Fruit fly (Drosophila melanogaster) whole organism, embryonic: ENCODE results near the gene Indy-2.

Experiments used
- Bgb ChIP-seq: fragments of 200-800 bp; sonication (Bioruptor generic); IDR thresholded peaks from 2 replicates; pipeline ENCODE4 v1.3.6; 2022; ENCODE audit warnings: missing biosample characterization, missing genetic modification characterization; ENCODE audit not compliant: partially characterized antibody
- Blimp-1 ChIP-seq: fragments of 200-800 bp; sonication (Bioruptor generic); optimal IDR thresholded peaks from 3 replicates; lab custom pipeline; 2018; ENCODE audit warnings: missing biosample characterization, missing genetic modification characterization, mild to moderate bottlenecking, moderate library complexity, missing genetic modification reagents
- CG11695 ChIP-seq: fragments of 200-800 bp; sonication (Bioruptor generic); IDR thresholded peaks from 3 replicates; pipeline ENCODE4 v1.3.6; 2022; ENCODE audit warnings: missing biosample characterization, missing genetic modification characterization
- CG18476 ChIP-seq: fragments of 200-800 bp; sonication (Bioruptor generic); optimal IDR thresholded peaks from 2 replicates; lab custom pipeline; 2016; ENCODE audit warnings: missing biosample characterization, mild to moderate bottlenecking, missing genetic modification characterization
- CG2199 ChIP-seq: fragments of 200-800 bp; sonication (Bioruptor generic); IDR thresholded peaks from 3 replicates; pipeline ENCODE4 v1.3.6; 2022; ENCODE audit warnings: missing biosample characterization, missing genetic modification characterization
- CG2678 ChIP-seq: fragments of 200-800 bp; sonication (Bioruptor generic); optimal IDR thresholded peaks from 3 replicates; lab custom pipeline; 2019; ENCODE audit warnings: missing biosample characterization, mild to moderate bottlenecking, missing genetic modification characterization, moderate library complexity
- CG2875 ChIP-seq: fragments of 200-800 bp; sonication (Bioruptor generic); optimal IDR thresholded peaks from 2 replicates; lab custom pipeline; 2017; ENCODE audit warnings: missing biosample characterization, mild to moderate bottlenecking, missing genetic modification characterization, missing genetic modification reagents
- CG31441 ChIP-seq: fragments of 200-800 bp; sonication (Bioruptor generic); IDR thresholded peaks from 2 replicates; pipeline ENCODE4 v1.3.6; 2022; ENCODE audit warnings: missing biosample characterization, missing genetic modification characterization
- CG4360 ChIP-seq: fragments of 200-800 bp; sonication (Bioruptor generic); IDR thresholded peaks from 2 replicates; pipeline ENCODE4 v1.3.6; 2022; ENCODE audit warnings: missing biosample characterization, missing genetic modification characterization
- CG7372 ChIP-seq: fragments of 200-800 bp; sonication (Bioruptor generic); IDR thresholded peaks from 2 replicates; pipeline ENCODE4 v1.3.6; 2022; ENCODE audit warnings: missing biosample characterization, missing genetic modification characterization
- CG8765 ChIP-seq: fragments of 200-800 bp; sonication (Bioruptor generic); IDR thresholded peaks from 2 replicates; pipeline ENCODE4 v1.3.6; 2022; ENCODE audit warnings: missing biosample characterization, missing genetic modification characterization
- D19A ChIP-seq: fragments of 200-800 bp; optimal IDR thresholded peaks from 3 replicates; lab custom pipeline; 2019; ENCODE audit warnings: missing biosample characterization, mild to moderate bottlenecking, missing genetic modification characterization, moderate library complexity
- Dbx ChIP-seq: fragments of 200-800 bp; sonication (Bioruptor generic); IDR thresholded peaks from 3 replicates; pipeline ENCODE4 v1.3.6; 2022; ENCODE audit warnings: missing biosample characterization, missing genetic modification characterization
- Dref ChIP-seq: fragments of 200-800 bp; sonication (Bioruptor generic); IDR thresholded peaks from 2 replicates; pipeline ENCODE4 v1.3.6; 2022; ENCODE audit warnings: missing biosample characterization, missing genetic modification characterization
- Eip74EF ChIP-seq, 2 experiments: fragments of 200-800 bp in 1 of 2; fragments of >200 bp in 1 of 2; sonication (Bioruptor generic) in 1 of 2; optimal IDR thresholded peaks; 2 replicates each; lab custom pipeline; 2017 to 2019; ENCODE audit warnings: missing biosample characterization in 2 of 2, missing genetic modification characterization in 2 of 2, mild to moderate bottlenecking in 1 of 2, moderate library complexity in 1 of 2
- Ets65A ChIP-seq: fragments of 200-800 bp; sonication (Bioruptor generic); peaks from one replicate; lab custom pipeline; 2016; ENCODE audit warnings: missing biosample characterization, missing genetic modification characterization
- Hmx ChIP-seq: fragments of 200-800 bp; sonication (Bioruptor generic); optimal IDR thresholded peaks from 2 replicates; lab custom pipeline; 2016; ENCODE audit warnings: missing biosample characterization, missing genetic modification characterization
- Kr ChIP-seq: fragments of 200-800 bp; sonication (Bioruptor generic); optimal IDR thresholded peaks from 2 replicates; lab custom pipeline; 2017; ENCODE audit warnings: missing biosample characterization, mild to moderate bottlenecking, missing genetic modification characterization
- Lim3 ChIP-seq: fragments of 200-800 bp; sonication (Bioruptor generic); IDR thresholded peaks from 2 replicates; pipeline ENCODE4 v1.3.6; 2022; ENCODE audit warnings: missing biosample characterization, missing genetic modification characterization
- Pdp1 ChIP-seq, 2 experiments: fragments of 200-800 bp; sonication (Bioruptor generic); optimal IDR thresholded peaks; 3 replicates each; lab custom pipeline; 2016; ENCODE audit warnings: missing biosample characterization in 2 of 2, missing genetic modification characterization in 2 of 2, mild to moderate bottlenecking in 1 of 2, moderate library complexity in 1 of 2
- Vsx1 ChIP-seq: fragments of 200-800 bp; sonication (Bioruptor generic); optimal IDR thresholded peaks from 2 replicates; lab custom pipeline; 2017; ENCODE audit warnings: missing biosample characterization, mild to moderate bottlenecking, missing genetic modification characterization, missing genetic modification reagents
- abd-A ChIP-seq: fragments of 200-800 bp; sonication (Bioruptor generic); optimal IDR thresholded peaks from 3 replicates; lab custom pipeline; 2019; ENCODE audit warnings: missing biosample characterization, mild to moderate bottlenecking, missing genetic modification characterization, moderate library complexity
- ash1 ChIP-seq: fragments of 200-800 bp; sonication (Bioruptor generic); optimal IDR thresholded peaks from 2 replicates; lab custom pipeline; 2018; ENCODE audit warnings: missing biosample characterization, mild to moderate bottlenecking, missing genetic modification characterization
- ci ChIP-seq: fragments of 200-800 bp; sonication (Bioruptor generic); IDR thresholded peaks from 3 replicates; pipeline ENCODE4 v1.3.6; 2022; ENCODE audit warnings: missing biosample characterization, missing genetic modification characterization
- danr ChIP-seq: fragments of 200-800 bp; sonication (Bioruptor generic); IDR thresholded peaks from 2 replicates; pipeline ENCODE4 v1.3.6; 2022; ENCODE audit warnings: missing biosample characterization, missing genetic modification characterization
- dmrt11E ChIP-seq: fragments of 200-800 bp; sonication (Bioruptor generic); optimal IDR thresholded peaks from 3 replicates; lab custom pipeline; 2018; ENCODE audit warnings: missing biosample characterization, mild to moderate bottlenecking, missing genetic modification characterization, moderate library complexity
- eyg ChIP-seq: fragments of 200-800 bp; sonication (Bioruptor generic); optimal IDR thresholded peaks from 3 replicates; lab custom pipeline; 2016; ENCODE audit warnings: missing biosample characterization, missing genetic modification characterization
- gem ChIP-seq: fragments of 200-800 bp; sonication (Bioruptor generic); optimal IDR thresholded peaks from 2 replicates; lab custom pipeline; 2019; ENCODE audit warnings: missing biosample characterization, mild to moderate bottlenecking, missing genetic modification characterization, moderate library complexity
- gt ChIP-seq: fragments of 200-800 bp; sonication (Bioruptor generic); IDR thresholded peaks from 2 replicates; pipeline ENCODE4 v1.3.6; 2022; ENCODE audit warnings: missing biosample characterization, missing genetic modification characterization
- hbn ChIP-seq: fragments of 200-800 bp; sonication (Bioruptor generic); IDR thresholded peaks from 2 replicates; pipeline ENCODE4 v1.3.6; 2022; ENCODE audit warnings: missing biosample characterization, missing genetic modification characterization; ENCODE audit not compliant: partially characterized antibody
- insv ChIP-seq, 2 experiments: fragments of 200-800 bp; sonication (Bioruptor generic); optimal IDR thresholded peaks; 3 replicates each; lab custom pipeline; 2016 to 2018; ENCODE audit warnings: missing biosample characterization in 2 of 2, missing genetic modification characterization in 2 of 2
- jing ChIP-seq: fragments of 200-800 bp; sonication (Bioruptor generic); optimal IDR thresholded peaks from 2 replicates; lab custom pipeline; 2018; ENCODE audit warnings: missing biosample characterization, mild to moderate bottlenecking, missing genetic modification characterization
- kah ChIP-seq: fragments of 200-800 bp; sonication (Bioruptor generic); optimal IDR thresholded peaks from 2 replicates; lab custom pipeline; 2018; ENCODE audit warnings: missing biosample characterization, mild to moderate bottlenecking, missing genetic modification characterization
- kni ChIP-seq: fragments of 200-800 bp; sonication (Bioruptor generic); optimal IDR thresholded peaks from 3 replicates; lab custom pipeline; 2017; ENCODE audit warnings: mild to moderate bottlenecking, missing biosample characterization, missing genetic modification reagents, missing genetic modification characterization
- maf-S ChIP-seq: fragments of 200-800 bp; sonication (Bioruptor generic); optimal IDR thresholded peaks from 2 replicates; lab custom pipeline; 2016; ENCODE audit warnings: missing biosample characterization, missing genetic modification characterization
- odd ChIP-seq: fragments of 200-800 bp; sonication (Bioruptor generic); optimal IDR thresholded peaks from 2 replicates; lab custom pipeline; 2017; ENCODE audit warnings: missing biosample characterization, mild to moderate bottlenecking, missing genetic modification characterization
- onecut ChIP-seq: fragments of 200-800 bp; sonication (Bioruptor generic); IDR thresholded peaks from 2 replicates; pipeline ENCODE4 v1.3.6; 2022; ENCODE audit warnings: missing biosample characterization, missing genetic modification characterization
- pfk ChIP-seq: fragments of 200-800 bp; sonication (Bioruptor generic); optimal IDR thresholded peaks from 2 replicates; lab custom pipeline; 2018; ENCODE audit warnings: missing biosample characterization, mild to moderate bottlenecking, missing genetic modification characterization, moderate library complexity
- pho ChIP-seq: fragments of 200-800 bp; sonication (Bioruptor generic); optimal IDR thresholded peaks from 2 replicates; lab custom pipeline; 2016; ENCODE audit warnings: missing biosample characterization, missing genetic modification characterization
- repo ChIP-seq: fragments of 200-800 bp; sonication (Bioruptor generic); optimal IDR thresholded peaks from 2 replicates; lab custom pipeline; 2016; ENCODE audit warnings: missing biosample characterization, missing genetic modification characterization
- run ChIP-seq: fragments of 200-800 bp; sonication (Bioruptor generic); optimal IDR thresholded peaks from 3 replicates; lab custom pipeline; 2018; ENCODE audit warnings: missing biosample characterization, mild to moderate bottlenecking, missing genetic modification characterization
- seq ChIP-seq: fragments of 200-800 bp; sonication (Bioruptor generic); IDR thresholded peaks from 2 replicates; pipeline ENCODE4 v1.3.6; 2022; ENCODE audit warnings: missing biosample characterization, missing genetic modification characterization
- tll ChIP-seq, 2 experiments: fragments of 200-800 bp in 1 of 2; fragments of >200 bp in 1 of 2; sonication (Bioruptor generic) in 1 of 2; optimal IDR thresholded peaks; 2 replicates each; lab custom pipeline; 2017 to 2019; ENCODE audit warnings: missing biosample characterization in 2 of 2, missing genetic modification characterization in 2 of 2, mild to moderate bottlenecking in 1 of 2, moderate library complexity in 1 of 2
- trem ChIP-seq: fragments of 200-800 bp; optimal IDR thresholded peaks from 3 replicates; lab custom pipeline; 2019; ENCODE audit warnings: missing biosample characterization, mild to moderate bottlenecking, missing genetic modification characterization, moderate library complexity
- twi ChIP-seq: fragments of 200-800 bp; optimal IDR thresholded peaks from 2 replicates; lab custom pipeline; 2019; ENCODE audit warnings: missing biosample characterization, mild to moderate bottlenecking, missing genetic modification characterization, moderate library complexity
- wor ChIP-seq: fragments of 200-800 bp; sonication (Bioruptor generic); IDR thresholded peaks from 2 replicates; pipeline ENCODE4 v1.3.6; 2022; ENCODE audit warnings: missing biosample characterization, missing genetic modification characterization
- zen ChIP-seq: fragments of 200-800 bp; sonication (Bioruptor generic); optimal IDR thresholded peaks from 3 replicates; lab custom pipeline; 2018; ENCODE audit warnings: missing biosample characterization, mild to moderate bottlenecking, missing genetic modification characterization, moderate library complexity

Gene Indy-2

dm6 chr3R:19996433-19996832 is 46.1 kb upstream of the Indy-2 start:
- TF ChIP-seq D19A (tag; lab: Kevin White, UChicago), result peak; percentile 69
- TF ChIP-seq Ets65A (GFP tag; lab: Kevin White, UChicago), result peak; percentile 44
- TF ChIP-seq jing (GFP tag; lab: Kevin White, UChicago), result no peak
- peak; percentile 12 for TF ChIP-seq gem (tag; lab: Kevin White, UChicago)
- TF ChIP-seq trem, result no peak
- no peak for TF ChIP-seq Dref (GFP tag; lab: Robert Waterston, UW)

dm6 chr3R:19997526-19998070 is 45.0 kb upstream of the Indy-2 start:
- TF ChIP-seq Blimp-1 (no peak), insv (GFP tag; optimal IDR thresholded peaks at IDR 0.05; lab: Kevin White, UChicago) (peak in 1 of 2 experiments; percentile 54), tll (GFP tag; optimal IDR thresholded peaks at IDR 0.05; lab: Kevin White, UChicago) (peak in 1 of 2 experiments; percentile 41), ci (0 out of 3 replicates have a peak, but pooled peaks have one; percentile 6), pfk (GFP tag; lab: Kevin White, UChicago) (peak; percentile 78), Kr (GFP tag; lab: Kevin White, UChicago) (peak; percentile 17), twi (tag; lab: Kevin White, UChicago) (peak; percentile 99), dmrt11E (tag; lab: Kevin White, UChicago) (peak; percentile 37), odd (GFP tag; lab: Kevin White, UChicago) (peak; percentile 40), eyg (GFP tag; lab: Kevin White, UChicago) (no peak), CG2199 (GFP tag; lab: Robert Waterston, UW) (peak; percentile 82; the same call in 2 of the 3 replicates), CG2678 (tag; lab: Kevin White, UChicago) (no peak)

- TF ChIP-seq ash1 (GFP tag; lab: Kevin White, UChicago) (no peak), kni (peak; percentile 12), Hmx (no peak), zen (tag; lab: Kevin White, UChicago) (peak; percentile 57), gt (GFP tag; lab: Robert Waterston, UW) (0 out of 2 replicates have a peak, but pooled peaks have one; percentile 10), Eip74EF (GFP tag; optimal IDR thresholded peaks at IDR 0.05; lab: Kevin White, UChicago) (peak in 1 of 2 experiments; percentile 17), CG18476 (peak; percentile 19), CG8765 (GFP tag; lab: Robert Waterston, UW) (peak; percentile 66; the same call in 1 of the 2 replicates), CG11695 (0 out of 3 replicates have a peak, but pooled peaks have one; percentile 12), CG4360 (GFP tag; lab: Robert Waterston, UW) (peak; percentile 49), CG7372 (GFP tag; lab: Robert Waterston, UW) (peak; percentile 47; the same call in 1 of the 2 replicates), danr (peak; percentile 38; the same call in 1 of the 2 replicates), pho (GFP tag; lab: Kevin White, UChicago) (no peak), wor (peak; percentile 72), repo (peak; percentile 50), seq (no peak), CG2875 (peak; percentile 75), CG31441 (GFP tag; lab: Robert Waterston, UW) (peak; percentile 77), Dbx (GFP tag; lab: Robert Waterston, UW) (0 out of 3 replicates have a peak, but pooled peaks have one; percentile 21), run (tag; lab: Kevin White, UChicago) (peak; percentile 20), maf-S (GFP tag; lab: Kevin White, UChicago) (peak; percentile 41), Pdp1 (GFP tag; optimal IDR thresholded peaks at IDR 0.05; lab: Kevin White, UChicago) (peak; percentile 59 to 69), onecut (GFP tag; lab: Robert Waterston, UW) (peak; percentile 71), hbn (GFP tag; lab: Robert Waterston, UW) (no peak), kah (GFP tag; lab: Kevin White, UChicago) (peak; percentile 22), Bgb (GFP tag; lab: Robert Waterston, UW) (no peak), Vsx1 (peak; percentile 21), abd-A (no peak), Lim3 (no peak)
Observed at dm6 chr3R:19998418-19998817, 44.1 kb upstream of the Indy-2 start.
